Worm (Caenorhabditis elegans): ENCODE data around the gene Y72A10A.1.

Y72A10A.1 gene

DNA sequence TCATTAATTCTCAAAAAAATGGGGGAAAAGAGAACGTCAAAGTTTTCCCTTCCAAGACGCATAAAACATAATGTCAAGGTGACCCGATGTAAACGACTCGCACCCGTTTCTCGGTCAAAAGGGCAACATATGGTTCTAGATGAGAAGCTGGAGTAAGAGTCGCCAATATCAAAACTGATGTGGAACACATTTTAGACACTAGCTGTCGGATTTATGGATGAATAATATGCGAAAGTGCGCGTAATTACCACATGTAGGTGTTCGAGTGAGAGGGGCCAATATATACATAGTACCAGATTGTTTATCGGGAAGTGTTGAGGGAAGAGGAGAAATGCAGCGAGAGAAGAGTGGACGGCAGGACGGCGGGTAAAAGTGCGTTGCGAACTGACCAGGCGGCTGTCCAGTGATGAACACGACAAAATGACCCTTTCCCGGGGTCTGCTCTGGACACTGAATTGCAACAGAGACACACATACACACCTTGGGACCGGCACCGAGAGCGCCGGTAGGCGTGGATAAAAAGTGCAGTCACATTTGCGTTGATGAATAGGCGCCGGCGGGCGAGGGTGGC, 12.9 kb upstream of the Y72A10A.1 start:
- TF ChIP-seq daf-16 (GFP tag; optimal IDR thresholded peaks at IDR 0.05) (peak in 1 of 2 experiments; percentile 41), daf-16 (tag; optimal IDR thresholded peaks at IDR 0.05) (no peak), aha-1 (tag) (no peak), hlh-11 (tag; optimal IDR thresholded peaks at IDR 0.05) (peak; percentile 37), unc-62 (GFP tag; optimal IDR thresholded peaks at IDR 0.05 in 1 of 2) (peak in 1 of 2 experiments; percentile 60), unc-62 (tag; optimal IDR thresholded peaks at IDR 0.05) (no peak)

- no peak for TF ChIP-seq dpl-1 (GFP tag; optimal IDR thresholded peaks at IDR 0.05)
- TF ChIP-seq ces-1 (GFP tag; optimal IDR thresholded peaks at IDR 0.05): no peak
- no peak for TF ChIP-seq lim-7 (GFP tag; IDR thresholded peaks at IDR 0.05)
- TF ChIP-seq daf-12 (tag; optimal IDR thresholded peaks at IDR 0.05): no peak
- no peak for TF ChIP-seq ceh-62 (tag; optimal IDR thresholded peaks at IDR 0.05)
- no peak for TF ChIP-seq ceh-44 (GFP tag; IDR thresholded peaks at IDR 0.05)
- no peak for TF ChIP-seq sdz-12 (GFP tag; optimal IDR thresholded peaks at IDR 0.05)
- no peak for TF ChIP-seq aha-1 (tag)
- TF ChIP-seq nhr-102 (tag; optimal IDR thresholded peaks at IDR 0.05): no peak
- TF ChIP-seq F10B5.3 (tag; optimal IDR thresholded peaks at IDR 0.05): no peak
- TF ChIP-seq lin-39 (tag; optimal IDR thresholded peaks at IDR 0.05): no peak
- TF ChIP-seq nhr-41 (GFP tag; IDR thresholded peaks at IDR 0.05): no peak
- TF ChIP-seq Y48G9A.11 (GFP tag; IDR thresholded peaks at IDR 0.05): no peak
- TF ChIP-seq duxl-1 (tag; optimal IDR thresholded peaks at IDR 0.05; ENCODE audit: poor library complexity): no peak
- TF ChIP-seq saeg-2 (GFP tag; IDR thresholded peaks at IDR 0.05): no peak
- no peak for TF ChIP-seq attf-4 (tag; optimal IDR thresholded peaks at IDR 0.05)
- no peak for TF ChIP-seq hif-1 (tag; optimal IDR thresholded peaks at IDR 0.05)
These were observed 12.3 kb upstream of the Y72A10A.1 start, which contains the start of gene tag-275 for ce11 chrX:6150449-6150848. Gene tag-275 (minus strand): TSS chrX:6150549.

- TF ChIP-seq unc-39 (tag; optimal IDR thresholded peaks at IDR 0.05) (no peak), unc-62 (GFP tag; optimal IDR thresholded peaks at IDR 0.05 in 1 of 2) (peak in 1 of 2 experiments; percentile 61), unc-62 (tag; optimal IDR thresholded peaks at IDR 0.05) (no peak)
These were observed 7.8 kb upstream of the Y72A10A.1 start for ce11 chrX:6145921-6146320.

DNA sequence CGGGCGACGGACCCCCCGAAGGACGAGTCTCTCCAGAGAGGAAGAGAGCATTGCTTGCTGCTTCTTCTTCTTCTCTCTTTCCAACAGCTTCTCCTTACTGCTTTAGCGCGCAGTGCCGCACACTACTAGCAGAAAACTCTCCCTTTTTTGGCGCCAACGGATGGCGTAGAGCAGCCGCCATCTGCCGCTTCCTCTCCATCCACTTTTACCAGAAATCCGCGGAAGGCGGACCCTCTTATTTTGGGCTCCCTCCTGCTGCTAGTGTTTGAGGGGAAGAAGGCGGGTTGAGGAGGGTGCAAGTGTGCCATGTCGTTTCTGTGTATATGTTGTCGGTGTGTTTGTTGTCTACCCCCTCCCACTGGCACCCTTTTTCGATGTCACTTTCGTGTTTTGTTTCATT, 3.7 kb downstream of the Y72A10A.1 start:
- TF ChIP-seq ceh-62 (tag; optimal IDR thresholded peaks at IDR 0.05) (no peak), ama-1 (optimal IDR thresholded peaks at IDR 0.05) (no peak), saeg-2 (GFP tag; IDR thresholded peaks at IDR 0.05) (no peak), rbr-2 (tag; optimal IDR thresholded peaks at IDR 0.05) (peak; percentile 56), mep-1 (tag; optimal IDR thresholded peaks at IDR 0.05) (peak; percentile 16), lin-15B (tag; optimal IDR thresholded peaks at IDR 0.05) (no peak), set-16 (GFP tag; IDR thresholded peaks at IDR 0.05) (peak; percentile 83), snpc-1.2 (GFP tag; IDR thresholded peaks at IDR 0.05) (no peak), dpl-1 (GFP tag; optimal IDR thresholded peaks at IDR 0.05) (no peak), pqm-1 (tag; optimal IDR thresholded peaks at IDR 0.05) (no peak), vab-7 (GFP tag; IDR thresholded peaks at IDR 0.05) (no peak), nhr-11 (tag; optimal IDR thresholded peaks at IDR 0.05) (no peak), ztf-7 (tag; optimal IDR thresholded peaks at IDR 0.05) (no peak), arid-1 (GFP tag; conservative IDR thresholded peaks at IDR 0.05) (no peak), dve-1 (tag; optimal IDR thresholded peaks at IDR 0.05; ENCODE audit: insufficient read depth) (no peak), F37D6.2 (tag; optimal IDR thresholded peaks at IDR 0.05) (no peak), lsy-2 (tag; optimal IDR thresholded peaks at IDR 0.05) (no peak), madf-5 (GFP tag; IDR thresholded peaks at IDR 0.05) (no peak), tag-97 (GFP tag; IDR thresholded peaks at IDR 0.05) (no peak), pha-4 (GFP tag; IDR thresholded peaks at IDR 0.05) (peak; percentile 15; the same call in 1 of the 2 replicates), pha-4 (tag; optimal IDR thresholded peaks at IDR 0.05) (no peak), ceh-82 (tag; optimal IDR thresholded peaks at IDR 0.05) (no peak), mes-2 (tag; optimal IDR thresholded peaks at IDR 0.05; ENCODE audit: poor library complexity, severe bottlenecking) (no peak), nhr-48 (tag; optimal IDR thresholded peaks at IDR 0.05) (no peak), nhr-237 (tag; optimal IDR thresholded peaks at IDR 0.05) (no peak), lin-1 (GFP tag; IDR thresholded peaks at IDR 0.05) (no peak), hlh-11 (tag; optimal IDR thresholded peaks at IDR 0.05) (peak; percentile 15), unc-62 (GFP tag; optimal IDR thresholded peaks at IDR 0.05 in 1 of 2) (peak in 1 of 2 experiments; percentile 49), unc-62 (tag; optimal IDR thresholded peaks at IDR 0.05) (no peak), F10B5.3 (tag; optimal IDR thresholded peaks at IDR 0.05) (no peak)
